Worm (Caenorhabditis elegans) whole organism, L3 larva: ENCODE measurements around the gene F35C11.4.

Experiments
- ama-1 ChIP-seq: fragments of 150-350 bp; optimal IDR thresholded peaks from 2 replicates; lab custom pipeline; 2018
- ceh-16 ChIP-seq: sonication (generic microtip); optimal IDR thresholded peaks from 2 replicates; lab custom pipeline; 2017; ENCODE audit warnings: missing biosample characterization, missing genetic modification characterization
- nhr-237 ChIP-seq: fragments of 150-350 bp; optimal IDR thresholded peaks from 2 replicates; lab custom pipeline; 2014; ENCODE audit warnings: missing biosample characterization, missing genetic modification characterization
- ztf-4 ChIP-seq: fragments of 150-350 bp; optimal IDR thresholded peaks from 2 replicates; lab custom pipeline; 2014; ENCODE audit warnings: missing biosample characterization, missing genetic modification characterization

DNA sequence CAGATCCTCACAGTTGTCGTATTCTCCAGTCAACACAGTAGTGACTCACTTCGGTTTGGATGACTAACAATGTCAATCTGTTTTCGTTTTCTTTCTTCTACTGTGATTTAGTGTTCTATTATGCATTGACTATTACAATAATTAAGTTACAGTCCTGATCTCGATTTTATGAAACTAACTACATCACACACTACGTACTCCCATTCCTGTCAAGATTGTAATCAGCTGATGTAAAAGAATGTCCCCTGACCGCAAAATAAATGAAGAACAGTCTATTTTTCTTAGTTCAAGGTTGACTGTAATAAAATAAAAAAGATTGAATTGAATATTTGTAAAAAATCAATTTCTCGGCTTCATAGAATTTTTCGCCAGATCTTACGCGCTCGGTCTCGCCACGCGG lies 23.5 kb upstream of the F35C11.4 start:
- no peak for TF ChIP-seq ama-1 (lab: Kevin White, UChicago)
- TF ChIP-seq nhr-237 (tag; lab: Kevin White, UChicago): no peak
- no peak for TF ChIP-seq ceh-16 (tag; lab: Kevin White, UChicago)
- TF ChIP-seq ztf-4: no peak
